Fruit fly (Drosophila melanogaster) whole organism, prepupa: ENCODE results near the gene vilya.

Experiments used
- Blimp-1 ChIP-seq: fragments of 200-800 bp; sonication (Bioruptor generic); optimal IDR thresholded peaks from 3 replicates; lab custom pipeline; 2017; ENCODE audit warnings: missing biosample characterization, missing genetic modification characterization, mild to moderate bottlenecking, moderate library complexity, missing genetic modification reagents
- CG10631 ChIP-seq: fragments of 200-800 bp; sonication (Bioruptor generic); optimal IDR thresholded peaks from 2 replicates; lab custom pipeline; 2016; ENCODE audit warnings: missing biosample characterization, missing genetic modification characterization
- CG10669 ChIP-seq: fragments of 200-800 bp; sonication (Bioruptor generic); optimal IDR thresholded peaks from 3 replicates; lab custom pipeline; 2018; ENCODE audit warnings: missing biosample characterization, mild to moderate bottlenecking, missing genetic modification characterization, moderate library complexity
- CG11294 ChIP-seq: fragments of 200-800 bp; sonication (Bioruptor generic); IDR thresholded peaks from 2 replicates; pipeline ENCODE4 v1.3.6; 2022; ENCODE audit warnings: missing biosample characterization, missing genetic modification characterization
- CG11762 ChIP-seq: fragments of 200-800 bp; sonication (Bioruptor generic); optimal IDR thresholded peaks from 3 replicates; lab custom pipeline; 2016; ENCODE audit warnings: missing biosample characterization, missing genetic modification characterization; ENCODE audit not compliant: insufficient read depth
- CG11902 ChIP-seq: fragments of 200-800 bp; sonication (Bioruptor generic); optimal IDR thresholded peaks from 3 replicates; lab custom pipeline; 2016; ENCODE audit warnings: missing biosample characterization, missing genetic modification characterization
- CG15336 ChIP-seq: fragments of 200-800 bp; sonication (Bioruptor generic); IDR thresholded peaks from 2 replicates; pipeline ENCODE4 v1.3.6; 2022; ENCODE audit warnings: missing biosample characterization, missing genetic modification characterization
- CG1621 ChIP-seq: fragments of 200-800 bp; sonication (Bioruptor generic); optimal IDR thresholded peaks from 3 replicates; lab custom pipeline; 2018; ENCODE audit warnings: missing biosample characterization, mild to moderate bottlenecking, missing genetic modification characterization
- CG16779 ChIP-seq: fragments of 200-800 bp; sonication (Bioruptor generic); optimal IDR thresholded peaks from 3 replicates; lab custom pipeline; 2017; ENCODE audit warnings: missing biosample characterization, mild to moderate bottlenecking, missing genetic modification characterization
- CG3032 ChIP-seq: fragments of 200-800 bp; optimal IDR thresholded peaks from 2 replicates; lab custom pipeline; 2019; ENCODE audit warnings: missing biosample characterization, mild to moderate bottlenecking, missing genetic modification characterization, moderate library complexity
- CG31627 ChIP-seq: fragments of 200-800 bp; sonication (Bioruptor generic); optimal IDR thresholded peaks from 3 replicates; lab custom pipeline; 2016; ENCODE audit warnings: missing biosample characterization, missing genetic modification characterization
- CG32006 ChIP-seq: fragments of 200-800 bp; sonication (Bioruptor generic); optimal IDR thresholded peaks from 3 replicates; lab custom pipeline; 2017; ENCODE audit warnings: missing biosample characterization, mild to moderate bottlenecking, missing genetic modification characterization
- CG3919 ChIP-seq: fragments of 200-800 bp; sonication (Bioruptor generic); optimal IDR thresholded peaks from 3 replicates; lab custom pipeline; 2016; ENCODE audit warnings: missing biosample characterization, missing genetic modification characterization
- CG4318 ChIP-seq: fragments of 200-800 bp; sonication (Bioruptor generic); optimal IDR thresholded peaks from 3 replicates; lab custom pipeline; 2017; ENCODE audit warnings: missing biosample characterization, mild to moderate bottlenecking, missing genetic modification characterization
- CG6163 ChIP-seq: fragments of 200-800 bp; sonication (Bioruptor generic); IDR thresholded peaks from 3 replicates; pipeline ENCODE4 v1.3.6; 2022; ENCODE audit warnings: missing biosample characterization, missing genetic modification characterization
- CG6276 ChIP-seq: fragments of 200-800 bp; sonication (Bioruptor generic); optimal IDR thresholded peaks from 2 replicates; lab custom pipeline; 2017; ENCODE audit warnings: missing biosample characterization, mild to moderate bottlenecking, missing genetic modification characterization
- CG6792 ChIP-seq: fragments of 200-800 bp; sonication (Bioruptor generic); optimal IDR thresholded peaks from 3 replicates; lab custom pipeline; 2016; ENCODE audit warnings: missing biosample characterization, missing genetic modification characterization
- CG6808 ChIP-seq: fragments of 200-800 bp; sonication (Bioruptor generic); optimal IDR thresholded peaks from 3 replicates; lab custom pipeline; 2017; ENCODE audit warnings: missing biosample characterization, missing genetic modification characterization, mild to moderate bottlenecking, moderate library complexity, missing genetic modification reagents
- CG7368 ChIP-seq: fragments of 200-800 bp; sonication (Bioruptor generic); optimal IDR thresholded peaks from 3 replicates; lab custom pipeline; 2016; ENCODE audit warnings: missing biosample characterization, missing genetic modification characterization
- CG8119 ChIP-seq: fragments of 200-800 bp; sonication (Bioruptor generic); IDR thresholded peaks from 3 replicates; pipeline ENCODE4 v1.3.6; 2022; ENCODE audit warnings: missing biosample characterization, missing genetic modification characterization
- CG8319 ChIP-seq: fragments of 200-800 bp; sonication (Bioruptor generic); optimal IDR thresholded peaks from 3 replicates; lab custom pipeline; 2016; ENCODE audit warnings: missing biosample characterization, missing genetic modification characterization
- CG8632 ChIP-seq: fragments of 200-800 bp; sonication (Bioruptor generic); optimal IDR thresholded peaks from 3 replicates; lab custom pipeline; 2016; ENCODE audit warnings: missing biosample characterization, missing genetic modification characterization
- Eip75B ChIP-seq: fragments of 200-800 bp; sonication (Bioruptor generic); optimal IDR thresholded peaks from 3 replicates; lab custom pipeline; 2016; ENCODE audit warnings: missing biosample characterization, missing genetic modification characterization
- Eip78C ChIP-seq: fragments of 200-800 bp; sonication (Bioruptor generic); peaks from one replicate; lab custom pipeline; 2016; ENCODE audit warnings: missing biosample characterization, missing genetic modification characterization
- Eip93F ChIP-seq: fragments of 200-800 bp; sonication (Bioruptor generic); optimal IDR thresholded peaks from 2 replicates; lab custom pipeline; 2016; ENCODE audit warnings: missing biosample characterization, mild to moderate bottlenecking, missing genetic modification characterization
- Ets21C ChIP-seq: fragments of 200-800 bp; sonication (Bioruptor generic); optimal IDR thresholded peaks from 3 replicates; lab custom pipeline; 2016; ENCODE audit warnings: missing biosample characterization, missing genetic modification characterization
- Ets96B ChIP-seq: fragments of 200-800 bp; optimal IDR thresholded peaks from 2 replicates; lab custom pipeline; 2019; ENCODE audit warnings: missing biosample characterization, mild to moderate bottlenecking, missing genetic modification characterization, moderate library complexity
- Gug ChIP-seq: fragments of 200-800 bp; sonication (Bioruptor generic); IDR thresholded peaks from 2 replicates; pipeline ENCODE4 v1.3.6; 2022; ENCODE audit warnings: missing biosample characterization, missing genetic modification characterization
- Hr38 ChIP-seq: sonication (Bioruptor generic); optimal IDR thresholded peaks from 2 replicates; lab custom pipeline; 2016; ENCODE audit warnings: missing biosample characterization, missing genetic modification characterization
- Hr4 ChIP-seq: fragments of 200-800 bp; sonication (Bioruptor generic); optimal IDR thresholded peaks from 3 replicates; lab custom pipeline; 2016; ENCODE audit warnings: missing biosample characterization, missing genetic modification characterization
- Lpt ChIP-seq: fragments of 200-800 bp; sonication (Bioruptor generic); optimal IDR thresholded peaks from 3 replicates; lab custom pipeline; 2016; ENCODE audit warnings: missing biosample characterization, missing genetic modification characterization
- Met ChIP-seq: fragments of 200-800 bp; sonication (Bioruptor generic); optimal IDR thresholded peaks from 3 replicates; lab custom pipeline; 2016; ENCODE audit warnings: missing biosample characterization, missing genetic modification characterization
- OdsH ChIP-seq: fragments of 200-800 bp; sonication (Bioruptor generic); optimal IDR thresholded peaks from 3 replicates; lab custom pipeline; 2016; ENCODE audit warnings: missing biosample characterization, missing genetic modification characterization
- Smox ChIP-seq: fragments of 200-800 bp; sonication (Bioruptor generic); optimal IDR thresholded peaks from 3 replicates; lab custom pipeline; 2016; ENCODE audit warnings: missing biosample characterization, missing genetic modification characterization
- Sox102F ChIP-seq: fragments of 200-800 bp; sonication (Bioruptor generic); optimal IDR thresholded peaks from 2 replicates; lab custom pipeline; 2016; ENCODE audit warnings: missing biosample characterization, mild to moderate bottlenecking, missing genetic modification characterization
- Sox15 ChIP-seq: fragments of 200-800 bp; sonication (Bioruptor generic); optimal IDR thresholded peaks from 3 replicates; lab custom pipeline; 2016; ENCODE audit warnings: missing biosample characterization, missing genetic modification characterization
- achi ChIP-seq: fragments of 200-800 bp; sonication (Bioruptor generic); optimal IDR thresholded peaks from 3 replicates; lab custom pipeline; 2016; ENCODE audit warnings: missing biosample characterization, missing genetic modification characterization
- acj6 ChIP-seq: fragments of 200-800 bp; sonication (Bioruptor generic); optimal IDR thresholded peaks from 3 replicates; lab custom pipeline; 2016; ENCODE audit warnings: missing biosample characterization, missing genetic modification characterization
- cyc ChIP-seq: fragments of 200-800 bp; sonication (Bioruptor generic); optimal IDR thresholded peaks from 3 replicates; lab custom pipeline; 2016; ENCODE audit warnings: missing biosample characterization, missing genetic modification characterization
- dsx ChIP-seq: fragments of 200-800 bp; optimal IDR thresholded peaks from 3 replicates; lab custom pipeline; 2019; ENCODE audit warnings: missing biosample characterization, mild to moderate bottlenecking, missing genetic modification characterization, moderate library complexity; ENCODE audit not compliant: poor library complexity, severe bottlenecking
- eg ChIP-seq: fragments of 200-800 bp; sonication (Bioruptor generic); IDR thresholded peaks from 3 replicates; pipeline ENCODE4 v1.3.6; 2022; ENCODE audit warnings: missing biosample characterization, missing genetic modification characterization
- esn ChIP-seq: fragments of 200-800 bp; sonication (Bioruptor generic); optimal IDR thresholded peaks from 2 replicates; lab custom pipeline; 2016; ENCODE audit warnings: missing biosample characterization, mild to moderate bottlenecking, missing genetic modification characterization, moderate library complexity
- fd59A ChIP-seq: fragments of 200-800 bp; sonication (Bioruptor generic); optimal IDR thresholded peaks from 2 replicates; lab custom pipeline; 2017; ENCODE audit warnings: missing biosample characterization, mild to moderate bottlenecking, missing genetic modification characterization, missing genetic modification reagents
- fd85E ChIP-seq: fragments of 200-800 bp; sonication (Bioruptor generic); optimal IDR thresholded peaks from 3 replicates; lab custom pipeline; 2016; ENCODE audit warnings: missing biosample characterization, missing genetic modification characterization
- fkh ChIP-seq: fragments of 200-800 bp; sonication (Bioruptor generic); optimal IDR thresholded peaks from 3 replicates; lab custom pipeline; 2017; ENCODE audit warnings: missing biosample characterization, mild to moderate bottlenecking, missing genetic modification characterization, moderate library complexity
- lz ChIP-seq: fragments of 200-800 bp; sonication (Bioruptor generic); optimal IDR thresholded peaks from 3 replicates; lab custom pipeline; 2016; ENCODE audit warnings: missing biosample characterization, missing genetic modification characterization
- net ChIP-seq: fragments of 200-800 bp; sonication (Bioruptor generic); optimal IDR thresholded peaks from 3 replicates; lab custom pipeline; 2016; ENCODE audit warnings: missing biosample characterization, missing genetic modification characterization
- pdm3 ChIP-seq: fragments of 200-800 bp; sonication (Bioruptor generic); optimal IDR thresholded peaks from 3 replicates; lab custom pipeline; 2016; ENCODE audit warnings: missing biosample characterization, missing genetic modification characterization
- salr ChIP-seq, 2 experiments: fragments of 200-800 bp; sonication (Bioruptor generic); optimal IDR thresholded peaks; 3 replicates each; lab custom pipeline; 2016 to 2018; ENCODE audit warnings: missing biosample characterization in 2 of 2, missing genetic modification characterization in 2 of 2, mild to moderate bottlenecking in 1 of 2
- spab ChIP-seq: fragments of 200-800 bp; sonication (Bioruptor generic); optimal IDR thresholded peaks from 2 replicates; lab custom pipeline; 2017; ENCODE audit warnings: missing biosample characterization, mild to moderate bottlenecking, missing genetic modification characterization, missing genetic modification reagents
- ss ChIP-seq, 2 experiments: fragments of 200-800 bp; sonication (Bioruptor generic); optimal IDR thresholded peaks; 2 replicates in 1 of 2; 3 replicates in 1 of 2; lab custom pipeline; 2017 to 2018; ENCODE audit warnings: mild to moderate bottlenecking in 2 of 2, missing biosample characterization in 2 of 2, missing genetic modification characterization in 2 of 2, moderate library complexity in 1 of 2
- topi ChIP-seq: fragments of 200-800 bp; sonication (Bioruptor generic); optimal IDR thresholded peaks from 3 replicates; lab custom pipeline; 2016; ENCODE audit warnings: missing biosample characterization, missing genetic modification characterization
- vri ChIP-seq: fragments of 200-800 bp; sonication (Bioruptor generic); optimal IDR thresholded peaks from 3 replicates; lab custom pipeline; 2016; ENCODE audit warnings: missing biosample characterization, mild to moderate bottlenecking, missing genetic modification characterization

vilya gene

DNA sequence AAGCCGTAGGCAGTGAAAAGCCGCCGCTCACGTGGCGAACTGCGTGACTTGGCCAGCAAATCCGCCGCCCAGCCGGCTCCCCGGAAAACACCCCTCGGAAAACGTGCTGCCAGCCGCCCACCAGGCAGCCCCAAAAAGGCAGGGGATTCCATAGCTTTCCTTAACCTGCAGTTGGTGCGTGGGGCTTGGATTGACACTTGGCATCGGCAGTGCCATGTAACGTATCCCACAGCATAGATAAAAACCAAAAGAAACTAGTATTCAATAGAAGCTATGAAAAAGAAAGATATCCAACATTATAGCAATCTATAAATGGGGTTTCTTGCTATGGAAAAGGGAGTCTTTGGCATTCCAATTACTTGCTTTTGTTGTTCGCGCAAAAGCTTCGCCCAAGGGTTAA lies 41.5 kb upstream of the vilya start:
- TF ChIP-seq CG32006 (GFP tag; lab: Kevin White, UChicago) (peak; percentile 39), CG6163 (GFP tag; lab: Robert Waterston, UW) (0 out of 3 replicates have a peak, but pooled peaks have one; percentile 14), CG16779 (no peak), CG31627 (GFP tag; lab: Kevin White, UChicago) (no peak), Gug (no peak), topi (GFP tag; lab: Kevin White, UChicago) (no peak), Lpt (GFP tag; lab: Kevin White, UChicago) (no peak), dsx (no peak), CG11902 (GFP tag; lab: Kevin White, UChicago) (no peak), CG10631 (GFP tag; lab: Kevin White, UChicago) (no peak), fd85E (GFP tag; lab: Kevin White, UChicago) (no peak), CG1621 (tag; lab: Kevin White, UChicago) (no peak), CG3919 (GFP tag; lab: Kevin White, UChicago) (peak; percentile 2), esn (GFP tag; lab: Kevin White, UChicago) (no peak), acj6 (GFP tag; lab: Kevin White, UChicago) (no peak), CG10669 (GFP tag; lab: Kevin White, UChicago) (no peak), spab (GFP tag; lab: Kevin White, UChicago) (no peak), CG15336 (GFP tag; lab: Robert Waterston, UW) (peak; percentile 55), CG7368 (GFP tag; lab: Kevin White, UChicago) (no peak), CG8119 (GFP tag; lab: Robert Waterston, UW) (no peak; the same call in 2 of the 3 replicates), CG3032 (tag; lab: Kevin White, UChicago) (no peak), Blimp-1 (GFP tag; lab: Kevin White, UChicago) (no peak), Eip75B (no peak), fd59A (GFP tag; lab: Kevin White, UChicago) (no peak), Hr4 (GFP tag; lab: Kevin White, UChicago) (peak; percentile 36), Smox (GFP tag; lab: Kevin White, UChicago) (no peak), CG6276 (GFP tag; lab: Kevin White, UChicago) (peak; percentile 15), OdsH (GFP tag; lab: Kevin White, UChicago) (peak; percentile 14), Sox102F (GFP tag; lab: Kevin White, UChicago) (no peak), CG6792 (GFP tag; lab: Kevin White, UChicago) (no peak), achi (GFP tag; lab: Kevin White, UChicago) (no peak), CG6808 (GFP tag; lab: Kevin White, UChicago) (no peak), Ets21C (no peak), CG11762 (GFP tag; lab: Kevin White, UChicago) (no peak), CG11294 (GFP tag; lab: Robert Waterston, UW) (no peak), CG4318 (GFP tag; lab: Kevin White, UChicago) (no peak), ss (GFP tag; optimal IDR thresholded peaks at IDR 0.05; lab: Kevin White, UChicago) (no peak), Hr38 (no peak), vri (GFP tag; lab: Kevin White, UChicago) (no peak), Met (GFP tag; lab: Kevin White, UChicago) (no peak), salr (GFP tag; optimal IDR thresholded peaks at IDR 0.05; lab: Kevin White, UChicago) (no peak), Eip78C (GFP tag; lab: Kevin White, UChicago) (peak; percentile 54), CG8632 (GFP tag; lab: Kevin White, UChicago) (no peak), CG8319 (no peak), eg (GFP tag; lab: Robert Waterston, UW) (no peak), lz (GFP tag; lab: Kevin White, UChicago) (no peak), cyc (GFP tag; lab: Kevin White, UChicago) (no peak), pdm3 (GFP tag; lab: Kevin White, UChicago) (peak; percentile 11), Sox15 (no peak), Ets96B (tag; lab: Kevin White, UChicago) (no peak), net (peak; percentile 21), Eip93F (GFP tag; lab: Kevin White, UChicago) (no peak), fkh (no peak)
